Fruit fly (Drosophila melanogaster): ENCODE measurements around the gene Svip.
A peak's percentile ranks its signal among the peaks of the same experiment; 100 is the strongest.

Gene Svip

dm6 chr3L:9373374-9374004, 14.7 kb downstream of the Svip start (continued):
- TF ChIP-seq CG2199 (GFP tag; IDR thresholded peaks at IDR 0.05): no peak
- peak; percentile 63 for TF ChIP-seq abd-A (tag; optimal IDR thresholded peaks at IDR 0.05)
- TF ChIP-seq sqz (GFP tag; optimal IDR thresholded peaks at IDR 0.05): no peak
- no peak for TF ChIP-seq CG17912 (GFP tag; optimal IDR thresholded peaks at IDR 0.05)
- TF ChIP-seq CG16815 (GFP tag; optimal IDR thresholded peaks at IDR 0.05): no peak
- TF ChIP-seq B-H1 (GFP tag; IDR thresholded peaks at IDR 0.05): no peak
- no peak for TF ChIP-seq C15 (GFP tag; IDR thresholded peaks at IDR 0.05)
- TF ChIP-seq CG2712 (tag; optimal IDR thresholded peaks at IDR 0.05): peak; percentile 72
- peak; percentile 61 for TF ChIP-seq CG13894 (tag; optimal IDR thresholded peaks at IDR 0.05)
- TF ChIP-seq CG33557 (GFP tag; optimal IDR thresholded peaks at IDR 0.05): peak; percentile 34
- peak; percentile 68 for TF ChIP-seq phol (tag; optimal IDR thresholded peaks at IDR 0.05)
- TF ChIP-seq CG4707 (GFP tag; optimal IDR thresholded peaks at IDR 0.05): no peak
- peak; percentile 77 for TF ChIP-seq CG3281 (GFP tag; optimal IDR thresholded peaks at IDR 0.05)
- TF ChIP-seq mirr (GFP tag; optimal IDR thresholded peaks at IDR 0.05): no peak
- TF ChIP-seq sc (optimal IDR thresholded peaks at IDR 0.05): no peak
- TF ChIP-seq sc (GFP tag; optimal IDR thresholded peaks at IDR 0.05): peak; percentile 55
- TF ChIP-seq bab2 (GFP tag; optimal IDR thresholded peaks at IDR 0.05): peak; percentile 17
- peak; percentile 75 for TF ChIP-seq dysf (GFP tag; IDR thresholded peaks at IDR 0.05)
- no peak for TF ChIP-seq CrebB (tag; optimal IDR thresholded peaks at IDR 0.05)
- peak; percentile 57 for TF ChIP-seq CG10209 (GFP tag; optimal IDR thresholded peaks at IDR 0.05)
- TF ChIP-seq CG4282 (GFP tag; optimal IDR thresholded peaks at IDR 0.05): no peak
- TF ChIP-seq YL-1 (GFP tag; optimal IDR thresholded peaks at IDR 0.05): no peak
- no peak for TF ChIP-seq CG31365 (tag; optimal IDR thresholded peaks at IDR 0.05)
- no peak for TF ChIP-seq CG12942 (GFP tag; optimal IDR thresholded peaks at IDR 0.05)
- peak; percentile 66 for TF ChIP-seq CG17385 (GFP tag; optimal IDR thresholded peaks at IDR 0.05)
- no peak for TF ChIP-seq ems (GFP tag; optimal IDR thresholded peaks at IDR 0.05)
- peak; percentile 29 for TF ChIP-seq D19B (GFP tag; optimal IDR thresholded peaks at IDR 0.05)
- TF ChIP-seq toy (GFP tag; IDR thresholded peaks at IDR 0.05): 0 out of 2 replicates have a peak, but pooled peaks have one; percentile 29
- TF ChIP-seq CG15514 (GFP tag; optimal IDR thresholded peaks at IDR 0.05): peak; percentile 56
- no peak for TF ChIP-seq CG9609 (GFP tag; optimal IDR thresholded peaks at IDR 0.05)
- TF ChIP-seq Ptx1 (GFP tag; IDR thresholded peaks at IDR 0.05): peak; percentile 71
- TF ChIP-seq fu2 (GFP tag; optimal IDR thresholded peaks at IDR 0.05): no peak
- no peak for TF ChIP-seq Lpt (GFP tag; optimal IDR thresholded peaks at IDR 0.05)
- no peak for TF ChIP-seq HLH4C (GFP tag; IDR thresholded peaks at IDR 0.05; ENCODE audit: partially characterized antibody)
- TF ChIP-seq Fer2 (tag; optimal IDR thresholded peaks at IDR 0.05): no peak
- TF ChIP-seq CG12155 (GFP tag; optimal IDR thresholded peaks at IDR 0.05): peak; percentile 49
- TF ChIP-seq Stat92E (GFP tag; optimal IDR thresholded peaks at IDR 0.05): peak in 1 of 3 experiments; percentile 36
- TF ChIP-seq esg (GFP tag; conservative IDR thresholded peaks at IDR 0.05): peak; percentile 48
- TF ChIP-seq CG6854 (GFP tag; optimal IDR thresholded peaks at IDR 0.05): peak; percentile 66
- TF ChIP-seq ara (GFP tag; IDR thresholded peaks at IDR 0.05): peak; percentile 66; the same call in 1 of the 2 replicates
- TF ChIP-seq CG15601 (tag; optimal IDR thresholded peaks at IDR 0.05): peak; percentile 64
- TF ChIP-seq rib (GFP tag; IDR thresholded peaks at IDR 0.05): no peak
- no peak; the same call in 1 of the 2 replicates for TF ChIP-seq Bgb (GFP tag; IDR thresholded peaks at IDR 0.05; ENCODE audit: partially characterized antibody)
- TF ChIP-seq Taf1 (GFP tag; IDR thresholded peaks at IDR 0.05): peak; percentile 56; the same call in 1 of the 2 replicates
- no peak for TF ChIP-seq pita (GFP tag; optimal IDR thresholded peaks at IDR 0.05)
- peak; percentile 55 for TF ChIP-seq Oaz (GFP tag; IDR thresholded peaks at IDR 0.05)
- peak; percentile 74 for TF ChIP-seq lbe (GFP tag; optimal IDR thresholded peaks at IDR 0.05)
- TF ChIP-seq CG5245 (GFP tag; optimal IDR thresholded peaks at IDR 0.05): peak; percentile 44
- peak; percentile 75 for TF ChIP-seq CG31441 (GFP tag; IDR thresholded peaks at IDR 0.05)
- no peak for TF ChIP-seq CG7357 (GFP tag; IDR thresholded peaks at IDR 0.05)
